Fruit fly (Drosophila melanogaster) whole organism, embryonic: ENCODE data around the gene CG7333.

Experiments used
- BEAF-32 ChIP-seq: fragments of 200-800 bp; sonication (Bioruptor generic); optimal IDR thresholded peaks from 3 replicates; lab custom pipeline; 2017; ENCODE audit warnings: missing biosample characterization, missing genetic modification characterization, mild to moderate bottlenecking, moderate library complexity, missing genetic modification reagents
- CG10565 ChIP-seq: fragments of 200-800 bp; sonication (Bioruptor generic); optimal IDR thresholded peaks from 3 replicates; lab custom pipeline; 2016; ENCODE audit warnings: missing biosample characterization, mild to moderate bottlenecking, missing genetic modification characterization
- CG11398 ChIP-seq: fragments of 200-800 bp; sonication (Bioruptor generic); optimal IDR thresholded peaks from 2 replicates; lab custom pipeline; 2016; ENCODE audit warnings: missing biosample characterization, missing genetic modification characterization
- CG13894 ChIP-seq: fragments of 200-800 bp; sonication (Bioruptor generic); optimal IDR thresholded peaks from 3 replicates; lab custom pipeline; 2018; ENCODE audit warnings: missing biosample characterization, mild to moderate bottlenecking, missing genetic modification characterization, moderate library complexity
- CG15011 ChIP-seq: fragments of 200-800 bp; sonication (Bioruptor generic); optimal IDR thresholded peaks from 3 replicates; lab custom pipeline; 2018; ENCODE audit warnings: missing biosample characterization, mild to moderate bottlenecking, missing genetic modification characterization
- CG16815 ChIP-seq: fragments of 200-800 bp; sonication (Bioruptor generic); optimal IDR thresholded peaks from 3 replicates; lab custom pipeline; 2017; ENCODE audit warnings: missing biosample characterization, mild to moderate bottlenecking, missing genetic modification characterization
- CG18262 ChIP-seq: fragments of 200-800 bp; optimal IDR thresholded peaks from 3 replicates; lab custom pipeline; 2019; ENCODE audit warnings: missing biosample characterization, mild to moderate bottlenecking, missing genetic modification characterization, moderate library complexity
- CG3163 ChIP-seq: fragments of 200-800 bp; sonication (Bioruptor generic); optimal IDR thresholded peaks from 3 replicates; lab custom pipeline; 2016; ENCODE audit warnings: missing biosample characterization, missing genetic modification characterization
- CG4424 ChIP-seq: fragments of 200-800 bp; sonication (Bioruptor generic); optimal IDR thresholded peaks from 3 replicates; lab custom pipeline; 2016; ENCODE audit warnings: missing biosample characterization, missing genetic modification characterization
- CG5180 ChIP-seq: fragments of 200-800 bp; sonication (Bioruptor generic); optimal IDR thresholded peaks from 3 replicates; lab custom pipeline; 2017; ENCODE audit warnings: missing biosample characterization, missing genetic modification characterization, mild to moderate bottlenecking, moderate library complexity, missing genetic modification reagents
- CG6854 ChIP-seq: fragments of 200-800 bp; sonication (Bioruptor generic); optimal IDR thresholded peaks from 3 replicates; lab custom pipeline; 2017; ENCODE audit warnings: missing biosample characterization, mild to moderate bottlenecking, missing genetic modification characterization
- CG7357 ChIP-seq: fragments of 200-800 bp; sonication (Bioruptor generic); IDR thresholded peaks from 3 replicates; pipeline ENCODE4 v1.3.6; 2022; ENCODE audit warnings: missing biosample characterization, missing genetic modification characterization
- CG7372 ChIP-seq: fragments of 200-800 bp; sonication (Bioruptor generic); IDR thresholded peaks from 2 replicates; pipeline ENCODE4 v1.3.6; 2022; ENCODE audit warnings: missing biosample characterization, missing genetic modification characterization
- CG7745 ChIP-seq: fragments of 200-800 bp; sonication (Bioruptor generic); optimal IDR thresholded peaks from 2 replicates; lab custom pipeline; 2018; ENCODE audit warnings: missing biosample characterization, mild to moderate bottlenecking, missing genetic modification characterization, moderate library complexity
- CG7963 ChIP-seq: fragments of 200-800 bp; sonication (Bioruptor generic); IDR thresholded peaks from 3 replicates; pipeline ENCODE4 v1.3.6; 2022; ENCODE audit warnings: missing biosample characterization, missing genetic modification characterization; ENCODE audit not compliant: partially characterized antibody
- CHES-1-like ChIP-seq: fragments of 200-800 bp; sonication (Bioruptor generic); optimal IDR thresholded peaks from 2 replicates; lab custom pipeline; 2016; ENCODE audit warnings: missing biosample characterization, missing genetic modification characterization
- Dfd ChIP-seq, 2 experiments: fragments of >200 bp; optimal IDR thresholded peaks; 2 replicates each; lab custom pipeline; 2017; ENCODE audit warnings: missing biosample characterization in 2 of 2, missing genetic modification characterization in 2 of 2
- HLHmδ ChIP-seq: fragments of 200-800 bp; sonication (Bioruptor generic); optimal IDR thresholded peaks from 2 replicates; lab custom pipeline; 2018; ENCODE audit warnings: missing biosample characterization, mild to moderate bottlenecking, missing genetic modification characterization, moderate library complexity
- Hmr ChIP-seq: fragments of 200-800 bp; sonication (Bioruptor generic); optimal IDR thresholded peaks from 3 replicates; lab custom pipeline; 2017; ENCODE audit warnings: mild to moderate bottlenecking, missing biosample characterization, missing genetic modification reagents, missing genetic modification characterization
- Hr78 ChIP-seq, 2 experiments: fragments of 200-800 bp in 1 of 2; fragments of >200 bp in 1 of 2; sonication (Bioruptor generic) in 1 of 2; optimal IDR thresholded peaks; 2 replicates each; lab custom pipeline; 2017 to 2019; ENCODE audit warnings: missing biosample characterization in 2 of 2, missing genetic modification characterization in 2 of 2, mild to moderate bottlenecking in 1 of 2, moderate library complexity in 1 of 2
- Med ChIP-seq: fragments of 200-800 bp; sonication (Bioruptor generic); peaks from one replicate; lab custom pipeline; 2016; ENCODE audit warnings: missing biosample characterization, missing genetic modification characterization, mild to moderate bottlenecking, inconsistent platforms, moderate library complexity
- NFAT ChIP-seq: fragments of 200-800 bp; sonication (Bioruptor generic); IDR thresholded peaks from 2 replicates; pipeline ENCODE4 v1.3.6; 2022; ENCODE audit warnings: missing biosample characterization, missing genetic modification characterization
- Rfx ChIP-seq: fragments of 200-800 bp; sonication (Bioruptor generic); IDR thresholded peaks from 2 replicates; pipeline ENCODE4 v1.3.6; 2022; ENCODE audit warnings: missing biosample characterization, missing genetic modification characterization
- Six4 ChIP-seq: fragments of 200-800 bp; sonication (Bioruptor generic); optimal IDR thresholded peaks from 2 replicates; lab custom pipeline; 2016; ENCODE audit warnings: missing biosample characterization, missing genetic modification characterization
- Stat92E ChIP-seq, 3 experiments: fragments of >200 bp in 2 of 3; fragments of 200-800 bp in 1 of 3; sonication (Bioruptor generic) in 1 of 3; optimal IDR thresholded peaks; 2 replicates each; lab custom pipeline; 2017 to 2019; ENCODE audit warnings: missing biosample characterization in 3 of 3, missing genetic modification characterization in 3 of 3, mild to moderate bottlenecking in 1 of 3, moderate library complexity in 1 of 3
- Xbp1 ChIP-seq: fragments of 200-800 bp; sonication (Bioruptor generic); optimal IDR thresholded peaks from 3 replicates; lab custom pipeline; 2016; ENCODE audit warnings: missing biosample characterization, mild to moderate bottlenecking, missing genetic modification characterization
- ara ChIP-seq: fragments of 200-800 bp; sonication (Bioruptor generic); IDR thresholded peaks from 2 replicates; pipeline ENCODE4 v1.3.6; 2022; ENCODE audit warnings: missing biosample characterization, missing genetic modification characterization
- corto ChIP-seq: fragments of 200-800 bp; sonication (Bioruptor generic); optimal IDR thresholded peaks from 2 replicates; lab custom pipeline; 2016; ENCODE audit warnings: missing biosample characterization, mild to moderate bottlenecking, missing genetic modification characterization, moderate library complexity
- danr ChIP-seq: fragments of 200-800 bp; sonication (Bioruptor generic); IDR thresholded peaks from 2 replicates; pipeline ENCODE4 v1.3.6; 2022; ENCODE audit warnings: missing biosample characterization, missing genetic modification characterization
- gcm ChIP-seq: fragments of 200-800 bp; sonication (Bioruptor generic); optimal IDR thresholded peaks from 2 replicates; lab custom pipeline; 2019; ENCODE audit warnings: missing biosample characterization, mild to moderate bottlenecking, missing genetic modification characterization, moderate library complexity
- her ChIP-seq: fragments of 200-800 bp; sonication (Bioruptor generic); optimal IDR thresholded peaks from 2 replicates; lab custom pipeline; 2016; ENCODE audit warnings: missing biosample characterization, missing genetic modification characterization
- ind ChIP-seq: fragments of 200-800 bp; sonication (Bioruptor generic); optimal IDR thresholded peaks from 3 replicates; lab custom pipeline; 2016; ENCODE audit warnings: missing biosample characterization, missing genetic modification characterization
- lola ChIP-seq, 3 experiments: fragments of >200 bp in 2 of 3; fragments of 200-800 bp in 1 of 3; sonication (Bioruptor generic) in 1 of 3; optimal IDR thresholded peaks; 2 replicates each; lab custom pipeline; 2017 to 2019; ENCODE audit warnings: missing biosample characterization in 3 of 3, missing genetic modification characterization in 3 of 3, mild to moderate bottlenecking in 1 of 3, moderate library complexity in 1 of 3
- maf-S ChIP-seq: fragments of 200-800 bp; sonication (Bioruptor generic); optimal IDR thresholded peaks from 2 replicates; lab custom pipeline; 2016; ENCODE audit warnings: missing biosample characterization, missing genetic modification characterization
- nmo ChIP-seq: fragments of 200-800 bp; sonication (Bioruptor generic); optimal IDR thresholded peaks from 2 replicates; lab custom pipeline; 2018; ENCODE audit warnings: missing biosample characterization, mild to moderate bottlenecking, missing genetic modification characterization, moderate library complexity
- oc ChIP-seq: fragments of 200-800 bp; sonication (Bioruptor generic); optimal IDR thresholded peaks from 2 replicates; lab custom pipeline; 2018; ENCODE audit warnings: missing biosample characterization, mild to moderate bottlenecking, missing genetic modification characterization, moderate library complexity
- pum ChIP-seq: fragments of 200-800 bp; sonication (Bioruptor generic); optimal IDR thresholded peaks from 2 replicates; lab custom pipeline; 2016; ENCODE audit warnings: missing biosample characterization, missing genetic modification characterization
- shn ChIP-seq: fragments of 200-800 bp; sonication (Bioruptor generic); optimal IDR thresholded peaks from 3 replicates; lab custom pipeline; 2016; ENCODE audit warnings: missing biosample characterization, missing genetic modification characterization
- sim ChIP-seq: fragments of 200-800 bp; sonication (Bioruptor generic); IDR thresholded peaks from 2 replicates; pipeline ENCODE4 v1.3.6; 2022; ENCODE audit warnings: missing biosample characterization, missing genetic modification characterization
- sima ChIP-seq: fragments of 200-800 bp; sonication (Bioruptor generic); optimal IDR thresholded peaks from 2 replicates; lab custom pipeline; 2016; ENCODE audit warnings: missing biosample characterization, missing genetic modification characterization
- ssp ChIP-seq: fragments of 200-800 bp; sonication (Bioruptor generic); IDR thresholded peaks from 2 replicates; pipeline ENCODE4 v1.3.6; 2022; ENCODE audit warnings: missing biosample characterization, missing genetic modification characterization
- stwl ChIP-seq: fragments of 200-800 bp; sonication (Bioruptor generic); optimal IDR thresholded peaks from 3 replicates; lab custom pipeline; 2018; ENCODE audit warnings: missing biosample characterization, mild to moderate bottlenecking, missing genetic modification characterization, moderate library complexity
- twi ChIP-seq: fragments of 200-800 bp; optimal IDR thresholded peaks from 2 replicates; lab custom pipeline; 2019; ENCODE audit warnings: missing biosample characterization, mild to moderate bottlenecking, missing genetic modification characterization, moderate library complexity
- tx ChIP-seq: fragments of 200-800 bp; sonication (Bioruptor generic); optimal IDR thresholded peaks from 2 replicates; lab custom pipeline; 2016; ENCODE audit warnings: missing biosample characterization, missing genetic modification characterization
- unc-4 ChIP-seq: fragments of 200-800 bp; sonication (Bioruptor generic); IDR thresholded peaks from 2 replicates; pipeline ENCODE4 v1.3.6; 2022; ENCODE audit warnings: missing biosample characterization, missing genetic modification characterization; ENCODE audit not compliant: partially characterized antibody

The CG7333 gene

DNA sequence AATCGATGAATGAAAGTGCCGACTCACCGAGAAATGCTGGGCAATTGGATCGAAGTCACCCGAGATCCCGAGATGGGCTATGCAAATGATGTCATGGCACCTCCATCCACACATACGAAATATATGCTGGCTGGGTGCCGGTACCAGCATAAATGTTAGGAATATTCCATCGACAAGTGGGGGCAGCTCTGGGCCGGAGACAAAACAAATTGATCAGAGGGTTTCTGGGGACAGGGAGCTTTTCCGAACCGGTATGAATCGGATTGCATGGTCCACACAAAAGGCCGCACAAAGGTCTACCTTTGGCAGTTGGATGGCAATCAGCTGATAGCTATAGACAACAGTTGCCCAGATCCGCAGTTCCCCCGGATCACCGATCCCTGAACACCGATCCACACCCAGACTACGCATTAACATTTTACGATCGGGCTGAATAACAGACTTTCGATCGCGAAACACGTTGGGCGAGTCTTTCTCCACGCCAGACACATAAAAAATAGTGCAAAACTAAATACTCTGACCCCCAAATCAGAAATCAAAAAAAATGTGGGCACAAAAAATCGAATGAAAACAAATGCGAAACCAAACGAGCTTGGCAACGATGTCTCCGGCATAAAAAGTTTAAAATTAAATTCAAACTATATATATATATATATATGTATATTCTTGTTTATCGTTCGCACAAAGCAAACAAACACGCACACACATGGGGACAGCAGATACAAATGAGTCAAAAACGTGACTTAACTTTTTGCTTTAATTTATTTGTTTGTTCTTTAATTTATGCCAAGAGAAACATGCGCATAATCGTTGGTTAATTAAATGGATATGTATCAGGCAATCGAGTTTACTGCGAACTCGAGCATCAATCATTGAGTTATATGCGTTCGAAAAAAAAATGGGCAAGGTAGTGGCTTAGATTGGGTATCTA lies 25.1 kb downstream of the CG7333 start (continued):
- TF ChIP-seq danr (GFP tag; lab: Robert Waterston, UW) (no peak), gcm (GFP tag; lab: Kevin White, UChicago) (peak; percentile 91), CG7745 (no peak), oc (no peak), Hr78 (GFP tag; optimal IDR thresholded peaks at IDR 0.05; lab: Kevin White, UChicago) (peak in 1 of 2 experiments; percentile 21), CG4424 (no peak), CG6854 (GFP tag; lab: Kevin White, UChicago) (no peak), CG7357 (GFP tag; lab: Robert Waterston, UW) (no peak), stwl (tag; lab: Kevin White, UChicago) (no peak), Med (peak; percentile 0)
- TF ChIP-seq, all 482 proteins: peak for 21

DNA sequence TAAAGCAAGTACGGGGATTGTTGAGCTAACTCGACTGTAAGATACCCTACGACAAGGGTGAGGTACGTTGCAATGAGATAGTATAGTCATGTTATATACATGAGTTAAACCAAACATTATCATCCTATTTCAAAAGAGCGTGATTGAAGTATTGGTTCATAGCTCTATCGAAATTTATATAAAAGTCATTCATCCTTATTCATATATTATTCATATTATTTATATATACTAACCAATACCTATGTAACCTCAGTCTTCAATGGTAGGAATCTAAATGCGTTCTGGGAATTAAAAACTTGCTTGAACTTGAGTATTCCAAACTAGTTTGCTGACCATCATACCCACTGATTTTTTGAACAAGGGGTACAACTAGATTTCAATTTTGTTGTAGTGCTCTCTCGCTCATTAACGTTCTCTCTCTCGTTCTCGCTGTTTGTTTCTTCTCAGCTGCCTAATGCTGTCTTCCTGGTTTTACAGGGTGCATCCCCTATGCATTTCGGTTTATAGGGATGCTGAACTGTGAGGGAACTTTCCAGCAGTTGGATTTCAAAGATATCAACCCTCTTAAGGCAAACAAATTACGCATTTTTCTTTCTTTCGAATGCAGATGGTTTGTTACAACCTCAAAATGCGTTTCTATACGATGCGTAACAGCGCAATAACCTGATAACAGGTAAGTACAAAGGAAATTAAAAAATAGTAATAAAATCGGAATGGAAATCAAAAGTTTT lies 27.5 kb downstream of the CG7333 start:
- TF ChIP-seq CG3163 (GFP tag; lab: Kevin White, UChicago) (no peak), Six4 (GFP tag; lab: Kevin White, UChicago) (no peak), CG15011 (GFP tag; lab: Kevin White, UChicago) (peak; percentile 43), corto (GFP tag; lab: Kevin White, UChicago) (no peak), Hmr (GFP tag; lab: Kevin White, UChicago) (peak; percentile 18), Dfd (GFP tag; optimal IDR thresholded peaks at IDR 0.05; lab: Kevin White, UChicago) (no peak), NFAT (no peak), Rfx (peak; percentile 57), Xbp1 (GFP tag; lab: Kevin White, UChicago) (no peak), stwl (tag; lab: Kevin White, UChicago) (no peak), tx (GFP tag; lab: Kevin White, UChicago) (no peak), CG16815 (GFP tag; lab: Kevin White, UChicago) (no peak), her (no peak), CG18262 (tag; lab: Kevin White, UChicago) (peak; percentile 72), unc-4 (GFP tag; lab: Robert Waterston, UW) (no peak), nmo (peak; percentile 84), ssp (GFP tag; lab: Robert Waterston, UW) (no peak), HLHmδ (GFP tag; lab: Kevin White, UChicago) (no peak), sim (GFP tag; lab: Robert Waterston, UW) (no peak), maf-S (GFP tag; lab: Kevin White, UChicago) (no peak), sima (GFP tag; lab: Kevin White, UChicago) (no peak), CG7372 (GFP tag; lab: Robert Waterston, UW) (0 out of 2 replicates have a peak, but pooled peaks have one; percentile 21), shn (no peak), Stat92E (GFP tag; optimal IDR thresholded peaks at IDR 0.05; lab: Kevin White, UChicago) (peak in 1 of 3 experiments; percentile 43), lola (GFP tag; optimal IDR thresholded peaks at IDR 0.05; lab: Kevin White, UChicago) (peak in 1 of 3 experiments; percentile 8), ind (peak; percentile 61), CG13894 (peak; percentile 12), pum (GFP tag; lab: Kevin White, UChicago) (no peak), CG10565 (GFP tag; lab: Kevin White, UChicago) (no peak), BEAF-32 (GFP tag; lab: Kevin White, UChicago) (no peak), ara (GFP tag; lab: Robert Waterston, UW) (no peak), CG5180 (GFP tag; lab: Kevin White, UChicago) (peak; percentile 32), CG7963 (GFP tag; lab: Robert Waterston, UW) (no peak), CG11398 (GFP tag; lab: Kevin White, UChicago) (no peak), CHES-1-like (GFP tag; lab: Kevin White, UChicago) (no peak), twi (tag; lab: Kevin White, UChicago) (no peak)
